Fruit fly (Drosophila melanogaster): ENCODE data around the gene CG7330.

Gene CG7330

DNA sequence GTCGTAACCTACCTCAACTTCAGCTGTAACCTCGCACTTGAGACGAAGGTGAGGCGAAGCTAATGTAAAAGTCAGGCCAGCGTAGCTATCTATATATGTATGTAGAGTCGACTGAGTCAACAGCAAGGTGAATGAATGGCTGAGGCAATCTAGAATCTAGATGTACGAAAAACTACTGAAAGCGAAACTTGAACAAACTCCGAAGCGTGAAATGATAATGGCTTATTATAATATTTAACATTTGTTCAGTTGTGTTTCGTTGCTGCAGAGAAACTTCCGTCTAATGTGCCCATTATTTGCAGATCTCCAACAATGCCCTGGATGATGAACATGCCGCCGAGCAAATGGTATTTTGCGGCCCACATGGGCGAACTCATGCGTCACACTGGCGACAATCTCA, 4.1 kb upstream of the CG7330 start (continued):
- no peak for TF ChIP-seq dan (GFP tag; IDR thresholded peaks at IDR 0.05)
- no peak for TF ChIP-seq Gug (GFP tag; IDR thresholded peaks at IDR 0.05)
- TF ChIP-seq CG6791 (GFP tag; IDR thresholded peaks at IDR 0.05; ENCODE audit: partially characterized antibody) = no peak
- TF ChIP-seq shn (GFP tag; optimal IDR thresholded peaks at IDR 0.05) = no peak
- TF ChIP-seq wdn (GFP tag; IDR thresholded peaks at IDR 0.05) = no peak
- no peak for TF ChIP-seq CG33557 (GFP tag; optimal IDR thresholded peaks at IDR 0.05)
- TF ChIP-seq CG4730 (GFP tag; IDR thresholded peaks at IDR 0.05) = no peak
- TF ChIP-seq sisA (GFP tag; IDR thresholded peaks at IDR 0.05) = no peak
- no peak for TF ChIP-seq CG13123 (GFP tag; optimal IDR thresholded peaks at IDR 0.05)
- no peak for TF ChIP-seq Dip2 (GFP tag; IDR thresholded peaks at IDR 0.05)
- TF ChIP-seq CG7745 (tag; optimal IDR thresholded peaks at IDR 0.05) = no peak
- TF ChIP-seq CG3163 (GFP tag; optimal IDR thresholded peaks at IDR 0.05) = no peak
- no peak for TF ChIP-seq ci (GFP tag; IDR thresholded peaks at IDR 0.05)
- no peak for TF ChIP-seq Side (GFP tag; optimal IDR thresholded peaks at IDR 0.05)
- TF ChIP-seq CG10209 (GFP tag; optimal IDR thresholded peaks at IDR 0.05) = peak; percentile 41
- TF ChIP-seq CG9215 (GFP tag; IDR thresholded peaks at IDR 0.05) = no peak
- no peak for TF ChIP-seq cas (GFP tag; IDR thresholded peaks at IDR 0.05)
- TF ChIP-seq Neu2 (GFP tag; optimal IDR thresholded peaks at IDR 0.05; ENCODE audit: borderline replicate concordance) = no peak
- no peak for TF ChIP-seq Myb (GFP tag; optimal IDR thresholded peaks at IDR 0.05)
- TF ChIP-seq CG18476 (GFP tag; optimal IDR thresholded peaks at IDR 0.05) = no peak
- no peak for TF ChIP-seq CG11560 (tag; IDR thresholded peaks at IDR 0.05)
- no peak for TF ChIP-seq lola (GFP tag; optimal IDR thresholded peaks at IDR 0.05)
- TF ChIP-seq aop (GFP tag; IDR thresholded peaks at IDR 0.05) = no peak
- no peak for TF ChIP-seq Bdp1 (GFP tag; optimal IDR thresholded peaks at IDR 0.05)
- no peak for TF ChIP-seq vnd (GFP tag; IDR thresholded peaks at IDR 0.05; ENCODE audit: partially characterized antibody)
- TF ChIP-seq HmgZ (tag; optimal IDR thresholded peaks at IDR 0.05) = peak; percentile 3
- no peak for TF ChIP-seq CG7271 (tag; optimal IDR thresholded peaks at IDR 0.05)
- TF ChIP-seq dati (GFP tag; IDR thresholded peaks at IDR 0.05) = no peak
- no peak for TF ChIP-seq zf30C (GFP tag; optimal IDR thresholded peaks at IDR 0.05)
- TF ChIP-seq CG2116 (GFP tag; optimal IDR thresholded peaks at IDR 0.05) = no peak
- TF ChIP-seq Hmx (GFP tag; optimal IDR thresholded peaks at IDR 0.05) = no peak
- TF ChIP-seq B-H2 (GFP tag; optimal IDR thresholded peaks at IDR 0.05) = no peak
- peak; percentile 4 for TF ChIP-seq bcd (GFP tag; optimal IDR thresholded peaks at IDR 0.05)
- no peak for TF ChIP-seq CG7987 (GFP tag; optimal IDR thresholded peaks at IDR 0.05)
- no peak for TF ChIP-seq CG12155 (GFP tag; optimal IDR thresholded peaks at IDR 0.05)
- TF ChIP-seq CG4360 (GFP tag; IDR thresholded peaks at IDR 0.05) = no peak
- TF ChIP-seq inv (GFP tag; IDR thresholded peaks at IDR 0.05; ENCODE audit: partially characterized antibody) = no peak
- no peak for TF ChIP-seq croc (GFP tag; conservative IDR thresholded peaks at IDR 0.05)
- no peak for TF ChIP-seq Ada2b (GFP tag; IDR thresholded peaks at IDR 0.05)
- no peak for TF ChIP-seq ara (GFP tag; IDR thresholded peaks at IDR 0.05)
- TF ChIP-seq CG1647 (GFP tag; optimal IDR thresholded peaks at IDR 0.05) = no peak
- TF ChIP-seq CG11247 (GFP tag; IDR thresholded peaks at IDR 0.05) = no peak
- no peak for TF ChIP-seq sug (tag; optimal IDR thresholded peaks at IDR 0.05)
- peak; percentile 11 for TF ChIP-seq CG6813 (GFP tag; optimal IDR thresholded peaks at IDR 0.05)
- TF ChIP-seq danr (GFP tag; IDR thresholded peaks at IDR 0.05) = no peak
- TF ChIP-seq Mrtf (GFP tag; IDR thresholded peaks at IDR 0.05) = no peak
- no peak for TF ChIP-seq CG9932 (GFP tag; IDR thresholded peaks at IDR 0.05)
- no peak for TF ChIP-seq CG4404 (GFP tag; IDR thresholded peaks at IDR 0.05)
- no peak for TF ChIP-seq exex (tag; optimal IDR thresholded peaks at IDR 0.05)
- TF ChIP-seq pros (GFP tag; optimal IDR thresholded peaks at IDR 0.05) = no peak
- no peak for TF ChIP-seq Lpt (GFP tag; optimal IDR thresholded peaks at IDR 0.05)
- TF ChIP-seq Dll (GFP tag; IDR thresholded peaks at IDR 0.05; ENCODE audit: partially characterized antibody) = no peak
- no peak for TF ChIP-seq zen2 (GFP tag; IDR thresholded peaks at IDR 0.05; ENCODE audit: partially characterized antibody)

Measured in whole organism, embryonic.